Worm (Caenorhabditis elegans): ENCODE data around the gene myrf-1.

DNA sequence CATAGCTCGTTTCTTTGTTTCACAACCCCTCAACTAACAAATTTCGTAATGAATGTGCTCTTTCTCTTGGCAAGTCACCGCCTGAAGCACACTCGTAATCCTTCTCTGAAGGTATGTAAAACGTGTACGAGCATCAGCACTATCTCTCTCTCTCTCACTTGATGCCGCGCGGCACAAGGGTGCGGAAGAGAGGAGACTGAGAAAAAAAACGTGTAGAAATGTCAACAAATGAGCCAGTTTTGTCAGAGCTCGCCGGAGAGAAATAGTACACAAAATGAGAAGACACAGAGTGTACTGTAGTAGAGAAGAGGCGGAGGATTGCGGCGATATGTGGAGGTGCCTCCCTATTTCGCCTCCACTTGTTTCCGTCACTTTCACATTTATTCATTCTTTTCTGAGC lies 7.9 kb upstream of the myrf-1 start, which contains the start of gene F59B10.3:
- TF ChIP-seq hnd-1 (tag; optimal IDR thresholded peaks at IDR 0.05) (no peak), hmbx-1 (tag; optimal IDR thresholded peaks at IDR 0.05) (no peak), F13C5.2 (tag; optimal IDR thresholded peaks at IDR 0.05) (no peak), hmg-4 (GFP tag; optimal IDR thresholded peaks at IDR 0.05) (no peak), ceh-36 (tag; optimal IDR thresholded peaks at IDR 0.05) (no peak), ama-1 (optimal IDR thresholded peaks at IDR 0.05) (no peak), pes-1 (GFP tag; IDR thresholded peaks at IDR 0.05) (no peak), flt-1 (GFP tag; IDR thresholded peaks at IDR 0.05) (no peak)

Data from whole organism, early embryonic.